Worm (Caenorhabditis elegans): Measurements from ENCODE around the gene sra-26.
A peak's percentile ranks its signal among the peaks of the same experiment; 100 is the strongest.

sra-26 gene

DNA sequence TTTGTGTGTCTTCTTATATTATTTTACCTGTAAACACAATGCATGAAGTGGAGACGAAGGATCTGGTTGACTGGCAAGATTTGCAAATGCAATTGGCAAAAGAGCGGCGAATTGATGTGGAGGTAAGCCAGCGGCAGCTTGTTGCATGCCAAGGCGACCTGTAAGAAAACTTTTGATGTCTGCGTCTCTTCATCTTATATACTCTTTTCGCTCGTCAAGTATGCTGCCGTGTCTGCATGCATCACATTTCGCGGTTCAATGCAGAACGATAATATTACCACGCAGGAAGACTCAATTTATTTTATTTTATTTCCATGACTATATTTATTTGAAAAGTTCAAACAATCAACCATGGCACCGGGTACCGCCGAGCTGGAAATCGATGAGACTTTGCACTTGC, 50.6 kb downstream of the sra-26 start, which contains the start of gene vps-33.2:
vps-33.2 (plus strand) TSS at position 244 of the 400 bp plus-strand sequence.
- TF ChIP-seq unc-62 (GFP tag; optimal IDR thresholded peaks at IDR 0.05) = no peak
- no peak for TF ChIP-seq mab-5 (tag; optimal IDR thresholded peaks at IDR 0.05)
- no peak for TF ChIP-seq ceh-82 (tag; optimal IDR thresholded peaks at IDR 0.05)
- no peak for TF ChIP-seq nhr-21 (tag; optimal IDR thresholded peaks at IDR 0.05)
- no peak for TF ChIP-seq nhr-11 (tag; optimal IDR thresholded peaks at IDR 0.05)
- no peak for TF ChIP-seq aly-2 (tag; optimal IDR thresholded peaks at IDR 0.05)
- no peak for TF ChIP-seq lin-39 (tag; optimal IDR thresholded peaks at IDR 0.05)
- no peak for TF ChIP-seq ZK546.5 (tag; optimal IDR thresholded peaks at IDR 0.05)
- no peak for TF ChIP-seq nhr-23 (tag; optimal IDR thresholded peaks at IDR 0.05)
- TF ChIP-seq lin-13 (GFP tag; optimal IDR thresholded peaks at IDR 0.05) = no peak
- TF ChIP-seq elt-1 (tag; optimal IDR thresholded peaks at IDR 0.05) = no peak
- no peak for TF ChIP-seq ama-1 (optimal IDR thresholded peaks at IDR 0.05)
- no peak for TF ChIP-seq ztf-4 (tag; optimal IDR thresholded peaks at IDR 0.05)
- TF ChIP-seq mbf-1 (tag; optimal IDR thresholded peaks at IDR 0.05) = no peak
- peak; percentile 58 for TF ChIP-seq sma-9 (GFP tag; optimal IDR thresholded peaks at IDR 0.05)
- TF ChIP-seq sma-9 (tag; optimal IDR thresholded peaks at IDR 0.05) = no peak
- no peak for TF ChIP-seq elt-3 (tag; optimal IDR thresholded peaks at IDR 0.05)
- TF ChIP-seq dmd-4 (tag; optimal IDR thresholded peaks at IDR 0.05) = no peak
- no peak for TF ChIP-seq nhr-10 (tag; optimal IDR thresholded peaks at IDR 0.05)
- peak; percentile 59 for TF ChIP-seq C34F6.9 (tag; optimal IDR thresholded peaks at IDR 0.05)
- peak; percentile 23 for TF ChIP-seq fos-1 (tag; optimal IDR thresholded peaks at IDR 0.05)
- TF ChIP-seq sma-3 (GFP tag; optimal IDR thresholded peaks at IDR 0.05) = peak; percentile 20
- TF ChIP-seq Y55F3AM.14 (GFP tag; optimal IDR thresholded peaks at IDR 0.05) = no peak
- TF ChIP-seq ztf-1 (GFP tag; conservative IDR thresholded peaks at IDR 0.05) = no peak
- no peak for TF ChIP-seq nhr-6 (tag; optimal IDR thresholded peaks at IDR 0.05)
- no peak for TF ChIP-seq unc-55 (GFP tag; optimal IDR thresholded peaks at IDR 0.05)
- TF ChIP-seq R02D3.7 (tag; optimal IDR thresholded peaks at IDR 0.05) = no peak
- TF ChIP-seq gmeb-1 (tag; optimal IDR thresholded peaks at IDR 0.05) = peak; percentile 48
- TF ChIP-seq lin-11 (tag; optimal IDR thresholded peaks at IDR 0.05) = peak; percentile 22
- TF ChIP-seq nhr-129 (tag; optimal IDR thresholded peaks at IDR 0.05) = peak; percentile 35
- peak; percentile 27 to 58 for TF ChIP-seq lsy-2 (tag; optimal IDR thresholded peaks at IDR 0.05)
- no peak for TF ChIP-seq nhr-12 (tag; optimal IDR thresholded peaks at IDR 0.05)
- peak; percentile 46 for TF ChIP-seq F13H6.1 (tag; optimal IDR thresholded peaks at IDR 0.05)
